Worm (Caenorhabditis elegans): ENCODE measurements around the gene C16A11.7.

DNA sequence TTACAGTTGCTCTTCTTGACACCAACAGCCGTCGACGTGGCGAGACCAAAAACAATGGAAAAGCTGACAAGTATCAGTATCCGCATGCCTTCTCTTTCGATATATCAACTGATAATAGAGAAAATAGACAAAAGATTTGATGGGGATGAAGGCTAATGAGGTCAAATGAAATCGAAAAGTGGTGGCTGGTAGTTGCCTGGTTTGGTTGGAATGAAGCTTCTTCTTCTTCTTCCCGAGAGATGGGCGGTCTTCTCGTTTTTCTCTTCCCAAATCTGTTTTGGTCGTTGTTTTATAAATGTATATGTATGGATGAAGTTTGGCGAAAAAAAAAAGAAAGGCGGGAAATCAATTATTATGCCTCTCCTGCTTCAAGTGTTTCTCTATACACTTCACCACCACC lies 25.0 kb upstream of the C16A11.7 start, which contains the start of gene C01F1.5:
- TF ChIP-seq W03F9.2 (tag; optimal IDR thresholded peaks at IDR 0.05) (no peak), him-1 (tag; optimal IDR thresholded peaks at IDR 0.05) (no peak), dao-5 (tag; optimal IDR thresholded peaks at IDR 0.05) (no peak)
